Worm (Caenorhabditis elegans) whole organism, mixed stage, embryonic: Measurements from ENCODE around the gene srw-57.

Experiments used
- nhr-28 ChIP-seq: fragments of 150-350 bp; optimal IDR thresholded peaks from 2 replicates; lab custom pipeline; 2014; ENCODE audit warnings: missing biosample characterization, missing genetic modification characterization
- pha-4 ChIP-seq: fragments of 150-350 bp; optimal IDR thresholded peaks from 2 replicates; lab custom pipeline; 2018; ENCODE audit warnings: missing biosample characterization, missing genetic modification reagents, missing genetic modification characterization
- snpc-4 ChIP-seq: fragments of 150-350 bp; optimal IDR thresholded peaks from 2 replicates; lab custom pipeline; 2014; ENCODE audit warnings: missing biosample characterization, missing genetic modification characterization

ce11 chrV:15957098-15957497 is 2.3 kb upstream of the srw-57 start, which contains the start of gene F36G9.3:
- TF ChIP-seq snpc-4 (tag; lab: Kevin White, UChicago) (no peak), pha-4 (tag; lab: Kevin White, UChicago) (no peak), nhr-28 (tag; lab: Kevin White, UChicago) (no peak)
